Fruit fly (Drosophila melanogaster) whole organism, wandering third instar larva: ENCODE data around the gene CG17549.
A peak's percentile ranks its signal among the peaks of the same experiment; 100 is the strongest.

Experiments
- Abd-B ChIP-seq: fragments of >200 bp; optimal IDR thresholded peaks from 2 replicates; lab custom pipeline; 2017; ENCODE audit warnings: missing biosample characterization, missing genetic modification characterization
- CG9705 ChIP-seq: fragments of 200-800 bp; sonication (Bioruptor generic); optimal IDR thresholded peaks from 2 replicates; lab custom pipeline; 2018; ENCODE audit warnings: missing biosample characterization, mild to moderate bottlenecking, missing genetic modification characterization
- CrebA ChIP-seq: fragments of 200-800 bp; sonication (Bioruptor generic); optimal IDR thresholded peaks from 2 replicates; lab custom pipeline; 2016; ENCODE audit warnings: missing biosample characterization, mild to moderate bottlenecking, missing genetic modification characterization, borderline replicate concordance
- Dfd ChIP-seq: fragments of >200 bp; optimal IDR thresholded peaks from 2 replicates; lab custom pipeline; 2017; ENCODE audit warnings: missing biosample characterization, missing genetic modification characterization
- Dif ChIP-seq: fragments of 200-275, 200-300 bp; sonication (Bioruptor generic); optimal IDR thresholded peaks from 2 replicates; lab custom pipeline; 2018; ENCODE audit warnings: missing biosample characterization, missing genetic modification characterization; ENCODE audit not compliant: partially characterized antibody
- GATAd ChIP-seq: sonication (Bioruptor generic); optimal IDR thresholded peaks from 2 replicates; lab custom pipeline; 2016; ENCODE audit warnings: missing biosample characterization, missing genetic modification characterization
- HLH106 ChIP-seq: fragments of 200-800 bp; optimal IDR thresholded peaks from 3 replicates; lab custom pipeline; 2019; ENCODE audit warnings: missing biosample characterization, mild to moderate bottlenecking, missing genetic modification characterization, moderate library complexity
- Hnf4 ChIP-seq: fragments of 200-800 bp; sonication (Bioruptor generic); optimal IDR thresholded peaks from 2 replicates; lab custom pipeline; 2016; ENCODE audit warnings: missing biosample characterization, mild to moderate bottlenecking, missing genetic modification characterization
- Hr78 ChIP-seq: fragments of >200 bp; optimal IDR thresholded peaks from 2 replicates; lab custom pipeline; 2017; ENCODE audit warnings: missing biosample characterization, missing genetic modification characterization
- Hr83 ChIP-seq: fragments of 200-300 bp; sonication (Bioruptor generic); optimal IDR thresholded peaks from 2 replicates; lab custom pipeline; 2016; ENCODE audit warnings: missing biosample characterization, mild to moderate bottlenecking, missing genetic modification characterization, moderate library complexity; ENCODE audit not compliant: poor library complexity, severe bottlenecking
- Jra ChIP-seq: sonication (Bioruptor generic); optimal IDR thresholded peaks from 2 replicates; lab custom pipeline; 2016; ENCODE audit warnings: missing biosample characterization, missing genetic modification characterization
- Mio ChIP-seq: sonication (Bioruptor generic); optimal IDR thresholded peaks from 2 replicates; lab custom pipeline; 2016; ENCODE audit warnings: missing biosample characterization, missing genetic modification characterization
- Myc ChIP-seq: fragments of >200 bp; optimal IDR thresholded peaks from 2 replicates; lab custom pipeline; 2017
- N ChIP-seq: fragments of >200 bp; optimal IDR thresholded peaks from 2 replicates; lab custom pipeline; 2018; ENCODE audit warnings: missing biosample characterization, missing external identifiers, missing genetic modification characterization
- OdsH ChIP-seq: fragments of 200-800 bp; sonication (Bioruptor generic); optimal IDR thresholded peaks from 2 replicates; lab custom pipeline; 2016; ENCODE audit warnings: missing biosample characterization, mild to moderate bottlenecking, missing genetic modification characterization
- Rel ChIP-seq, 2 experiments: fragments of 200-800 bp; sonication (Bioruptor generic) in 1 of 2; optimal IDR thresholded peaks; 2 replicates in 1 of 2; 3 replicates in 1 of 2; lab custom pipeline; 2016 to 2019; ENCODE audit warnings: mild to moderate bottlenecking in 2 of 2, missing biosample characterization in 2 of 2, missing genetic modification characterization in 2 of 2, moderate library complexity in 1 of 2
- Vsx2 ChIP-seq: fragments of 200-300, 225-300 bp; sonication (Bioruptor generic); optimal IDR thresholded peaks from 2 replicates; lab custom pipeline; 2018; ENCODE audit warnings: missing biosample characterization, missing genetic modification characterization; ENCODE audit not compliant: partially characterized antibody
- br ChIP-seq: fragments of 200-800 bp; sonication (Bioruptor generic); optimal IDR thresholded peaks from 2 replicates; lab custom pipeline; 2016; ENCODE audit warnings: missing biosample characterization, missing genetic modification characterization
- brk ChIP-seq: fragments of 200-800 bp; sonication (Bioruptor generic); optimal IDR thresholded peaks from 2 replicates; lab custom pipeline; 2016; ENCODE audit warnings: missing biosample characterization, mild to moderate bottlenecking, missing genetic modification characterization
- dl ChIP-seq, 2 experiments: fragments of 175-275, 200-275 bp in 1 of 2; fragments of 200-275 bp in 1 of 2; sonication (Bioruptor generic); optimal IDR thresholded peaks; lab custom pipeline; 2018; ENCODE audit warnings: mild to moderate bottlenecking in 2 of 2, missing biosample characterization in 2 of 2, missing genetic modification characterization in 2 of 2, moderate library complexity in 2 of 2; ENCODE audit not compliant: partially characterized antibody in 2 of 2, insufficient read depth in 1 of 2
- dmrt93B ChIP-seq: fragments of 200-800 bp; sonication (Bioruptor generic); optimal IDR thresholded peaks from 2 replicates; lab custom pipeline; 2018; ENCODE audit warnings: missing biosample characterization, mild to moderate bottlenecking, missing genetic modification characterization
- dsf ChIP-seq: sonication (Bioruptor generic); optimal IDR thresholded peaks from 2 replicates; lab custom pipeline; 2016; ENCODE audit warnings: missing biosample characterization, missing genetic modification characterization, borderline replicate concordance
- ey ChIP-seq: fragments of 200-800 bp; sonication (Bioruptor generic); optimal IDR thresholded peaks from 2 replicates; lab custom pipeline; 2016; ENCODE audit warnings: missing biosample characterization, missing genetic modification characterization
- foxo ChIP-seq, 2 experiments: fragments of 200-800 bp; sonication (Bioruptor generic); optimal IDR thresholded peaks; 2 replicates in 1 of 2; 3 replicates in 1 of 2; lab custom pipeline; 2016 to 2017; ENCODE audit warnings: missing biosample characterization in 2 of 2, missing genetic modification characterization in 2 of 2
- fru ChIP-seq: fragments of 200-800 bp; sonication (Bioruptor generic); optimal IDR thresholded peaks from 3 replicates; lab custom pipeline; 2016; ENCODE audit warnings: missing biosample characterization, mild to moderate bottlenecking, missing genetic modification characterization
- h ChIP-seq: fragments of 200-800 bp; sonication (Bioruptor generic); optimal IDR thresholded peaks from 3 replicates; lab custom pipeline; 2016; ENCODE audit warnings: missing biosample characterization, mild to moderate bottlenecking, missing genetic modification characterization
- jim ChIP-seq: fragments of 175-275, 200-325 bp; sonication (Bioruptor generic); optimal IDR thresholded peaks from 2 replicates; lab custom pipeline; 2016; ENCODE audit warnings: missing biosample characterization, mild to moderate bottlenecking, missing genetic modification characterization
- lola ChIP-seq: fragments of >200 bp; optimal IDR thresholded peaks from 2 replicates; lab custom pipeline; 2017; ENCODE audit warnings: missing biosample characterization, missing genetic modification characterization
- pan ChIP-seq: fragments of >200 bp; optimal IDR thresholded peaks from 2 replicates; lab custom pipeline; 2017
- psq ChIP-seq: fragments of 200-800 bp; sonication (Bioruptor generic); optimal IDR thresholded peaks from 3 replicates; lab custom pipeline; 2017; ENCODE audit warnings: missing biosample characterization, mild to moderate bottlenecking, missing genetic modification characterization, moderate library complexity
- rgr ChIP-seq: fragments of 200-800 bp; sonication (Bioruptor generic); optimal IDR thresholded peaks from 3 replicates; lab custom pipeline; 2016; ENCODE audit warnings: missing biosample characterization, mild to moderate bottlenecking, missing genetic modification characterization
- sage ChIP-seq: fragments of 200-800 bp; sonication (Bioruptor generic); optimal IDR thresholded peaks from 2 replicates; lab custom pipeline; 2016; ENCODE audit warnings: missing biosample characterization, mild to moderate bottlenecking, missing genetic modification characterization
- sv ChIP-seq: fragments of 200-800 bp; sonication (Bioruptor generic); optimal IDR thresholded peaks from 3 replicates; lab custom pipeline; 2016; ENCODE audit warnings: missing biosample characterization, missing genetic modification characterization
- tai ChIP-seq: sonication (Bioruptor generic); optimal IDR thresholded peaks from 2 replicates; lab custom pipeline; 2016; ENCODE audit warnings: missing biosample characterization, missing genetic modification characterization
- usp ChIP-seq: fragments of >200 bp; optimal IDR thresholded peaks from 2 replicates; lab custom pipeline; 2017; ENCODE audit warnings: missing biosample characterization, missing genetic modification characterization
- woc ChIP-seq: sonication (Bioruptor generic); optimal IDR thresholded peaks from 2 replicates; lab custom pipeline; 2016; ENCODE audit warnings: missing biosample characterization, mild to moderate bottlenecking, missing genetic modification characterization

CG17549 gene

dm6 chr2L:19422642-19423041, 32.8 kb upstream of the CG17549 start:
- no peak for TF ChIP-seq Jra (GFP tag; lab: Kevin White, UChicago)
- TF ChIP-seq usp (GFP tag; lab: Kevin White, UChicago), result no peak
- no peak for TF ChIP-seq Myc (lab: Kevin White, UChicago)
- no peak for TF ChIP-seq dsf (GFP tag; lab: Kevin White, UChicago)
- TF ChIP-seq dmrt93B, result no peak
- no peak for TF ChIP-seq Dfd
- TF ChIP-seq CG9705 (GFP tag; lab: Kevin White, UChicago), result no peak
- TF ChIP-seq jim (GFP tag; lab: Kevin White, UChicago), result no peak
- TF ChIP-seq ey (GFP tag; lab: Kevin White, UChicago), result no peak
- no peak for TF ChIP-seq HLH106 (tag; lab: Kevin White, UChicago)
- TF ChIP-seq brk (GFP tag; lab: Kevin White, UChicago), result no peak
- no peak for TF ChIP-seq dl (GFP tag; optimal IDR thresholded peaks at IDR 0.05; lab: Kevin White, UChicago; ENCODE audit: insufficient read depth in 1 of 2, partially characterized antibody in 2 of 2)
- TF ChIP-seq h, result no peak
- TF ChIP-seq OdsH (GFP tag; lab: Kevin White, UChicago), result no peak

DNA sequence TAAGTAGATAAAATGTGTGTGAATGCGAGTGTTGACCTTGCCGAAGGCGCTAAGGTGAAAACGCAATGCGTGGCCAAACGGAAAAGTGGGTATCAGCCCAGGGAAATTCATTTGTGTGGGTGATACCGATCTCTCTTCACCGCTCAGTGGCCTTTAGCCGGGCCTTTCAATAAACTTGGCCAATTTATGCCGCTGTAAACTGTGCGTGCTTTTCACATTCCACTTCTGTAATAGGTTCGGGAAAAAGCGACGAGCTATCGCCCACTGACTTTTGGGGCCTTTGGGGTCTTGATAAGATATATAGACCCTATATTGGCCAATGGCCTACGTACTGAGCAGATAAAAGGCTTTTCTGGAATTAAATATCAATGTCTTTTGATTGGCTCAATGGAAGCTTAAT, 31.7 kb upstream of the CG17549 start:
- TF ChIP-seq Rel (GFP tag; optimal IDR thresholded peaks at IDR 0.05; lab: Kevin White, UChicago) (no peak), Rel (tag; optimal IDR thresholded peaks at IDR 0.05; lab: Kevin White, UChicago) (no peak), jim (GFP tag; lab: Kevin White, UChicago) (no peak), ey (GFP tag; lab: Kevin White, UChicago) (no peak), Dif (no peak), Hr83 (GFP tag; lab: Kevin White, UChicago) (no peak), Jra (GFP tag; lab: Kevin White, UChicago) (no peak), Hnf4 (no peak), h (no peak)

DNA sequence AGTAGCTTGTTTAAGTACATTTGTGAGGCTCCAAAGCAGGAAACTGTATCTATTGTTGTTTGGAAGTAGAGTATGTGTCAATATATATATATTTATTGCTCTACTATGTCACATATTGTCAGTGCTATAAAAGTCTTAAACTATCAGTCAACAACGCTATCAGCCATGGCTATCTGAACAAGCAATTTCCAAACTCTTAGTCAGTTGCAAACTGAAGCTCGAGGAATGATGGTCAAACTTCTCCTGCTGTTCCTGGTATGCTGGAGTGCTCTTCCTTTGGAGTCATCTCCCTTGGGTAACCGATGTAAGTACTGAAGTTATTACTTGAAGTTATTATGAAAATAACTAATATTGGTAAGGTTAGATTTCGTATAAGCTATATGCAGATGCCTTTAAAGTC, 29.0 kb upstream of the CG17549 start, which contains the start of gene lectin-37Db:
TSS of gene lectin-37Db (plus strand) at position 204 of the 400 bp plus-strand sequence.
- TF ChIP-seq tai (no peak), Dfd (no peak)

- TF ChIP-seq pan (lab: Kevin White, UChicago), result no peak
- TF ChIP-seq CG9705 (GFP tag; lab: Kevin White, UChicago), result no peak
- no peak for TF ChIP-seq Hr78 (GFP tag; lab: Kevin White, UChicago)
- TF ChIP-seq Vsx2, result no peak
- TF ChIP-seq dsf (GFP tag; lab: Kevin White, UChicago), result no peak
- no peak for TF ChIP-seq rgr (GFP tag; lab: Kevin White, UChicago)
- TF ChIP-seq lola (GFP tag; lab: Kevin White, UChicago), result no peak
- TF ChIP-seq Mio (GFP tag; lab: Kevin White, UChicago), result no peak
- no peak for TF ChIP-seq dl (GFP tag; optimal IDR thresholded peaks at IDR 0.05; lab: Kevin White, UChicago; ENCODE audit: insufficient read depth in 1 of 2, partially characterized antibody in 2 of 2)
- no peak for TF ChIP-seq ey (GFP tag; lab: Kevin White, UChicago)
- TF ChIP-seq fru (GFP tag; lab: Kevin White, UChicago), result no peak
Measured at dm6 chr2L:19418017-19418416, 28.1 kb upstream of the CG17549 start, which contains the start of gene lectin-37Da. Gene lectin-37Da (plus strand): TSS chr2L:19418317.

DNA sequence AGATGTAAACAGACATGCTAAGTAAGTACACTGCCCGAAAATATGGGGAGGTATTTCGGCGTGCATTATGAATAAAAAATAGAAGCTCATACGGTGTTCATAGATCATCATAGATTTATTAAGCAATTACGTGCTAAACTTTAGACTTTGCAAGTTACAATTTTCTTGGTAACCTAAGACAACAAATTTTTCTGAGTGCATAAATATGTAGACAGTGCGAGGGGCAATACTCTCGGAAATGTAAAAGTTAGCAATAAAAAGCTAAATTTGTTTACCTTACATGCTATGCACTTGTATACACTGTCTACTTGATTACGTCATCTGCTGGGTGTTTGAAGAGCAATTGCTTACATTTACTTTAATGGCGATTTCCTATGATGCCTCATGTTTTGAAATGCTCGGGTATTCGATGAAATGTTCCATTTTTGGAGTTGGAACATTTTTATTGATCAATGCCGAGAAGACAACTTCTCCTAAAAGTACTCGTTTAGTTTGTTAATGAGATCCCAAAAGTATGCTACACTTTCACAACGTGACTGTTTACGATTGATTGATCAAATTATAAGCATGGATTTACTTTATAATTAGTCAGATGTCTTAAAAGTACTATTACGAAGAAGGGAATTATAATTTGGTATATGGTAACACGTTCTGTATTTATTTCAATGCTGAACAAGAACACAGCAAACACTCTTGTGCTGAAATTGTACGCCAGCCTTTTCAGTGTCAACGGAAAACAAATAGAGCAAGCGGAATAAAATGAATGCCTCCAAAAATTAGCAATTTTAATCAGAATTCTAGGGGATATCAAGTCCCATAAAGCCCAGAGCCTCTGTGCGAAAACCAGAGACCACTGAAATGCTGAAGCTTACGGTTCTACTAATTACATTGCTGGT, 27.0 kb upstream of the CG17549 start, which contains the start of gene Lectin-galC1:
TSS of gene Lectin-galC1 (plus strand) at position 846 of the 896 bp plus-strand sequence.
- TF ChIP-seq Abd-B (GFP tag; lab: Kevin White, UChicago), result no peak
- TF ChIP-seq psq (GFP tag; lab: Kevin White, UChicago), result no peak
- no peak for TF ChIP-seq GATAd (GFP tag; lab: Kevin White, UChicago)
- TF ChIP-seq dsf (GFP tag; lab: Kevin White, UChicago), result no peak
- TF ChIP-seq Dif, result no peak
- TF ChIP-seq jim (GFP tag; lab: Kevin White, UChicago), result no peak
- TF ChIP-seq woc, result no peak
- TF ChIP-seq sv (GFP tag; lab: Kevin White, UChicago), result peak; percentile 84
- no peak for TF ChIP-seq br (GFP tag; lab: Kevin White, UChicago)
- TF ChIP-seq OdsH (GFP tag; lab: Kevin White, UChicago), result no peak
- no peak for TF ChIP-seq tai
- TF ChIP-seq Dfd, result no peak
- TF ChIP-seq HLH106 (tag; lab: Kevin White, UChicago), result no peak
- no peak for TF ChIP-seq lola (GFP tag; lab: Kevin White, UChicago)
- TF ChIP-seq sage, result no peak
- TF ChIP-seq pan (lab: Kevin White, UChicago), result no peak
- no peak for TF ChIP-seq usp (GFP tag; lab: Kevin White, UChicago)
- TF ChIP-seq Hr78 (GFP tag; lab: Kevin White, UChicago), result no peak
- TF ChIP-seq N (GFP tag; lab: Kevin White, UChicago), result peak; percentile 77
- peak; percentile 15 for TF ChIP-seq h
- no peak for TF ChIP-seq Hnf4
- TF ChIP-seq foxo (GFP tag; optimal IDR thresholded peaks at IDR 0.05; lab: Kevin White, UChicago), result peak in 1 of 2 experiments; percentile 25
- TF ChIP-seq dl (GFP tag; optimal IDR thresholded peaks at IDR 0.05; lab: Kevin White, UChicago; ENCODE audit: insufficient read depth in 1 of 2, partially characterized antibody in 2 of 2), result no peak
- no peak for TF ChIP-seq Rel (GFP tag; optimal IDR thresholded peaks at IDR 0.05; lab: Kevin White, UChicago)
- TF ChIP-seq Rel (tag; optimal IDR thresholded peaks at IDR 0.05; lab: Kevin White, UChicago), result no peak
- TF ChIP-seq Hr83 (GFP tag; lab: Kevin White, UChicago), result no peak
- TF ChIP-seq CG9705 (GFP tag; lab: Kevin White, UChicago), result no peak
- no peak for TF ChIP-seq brk (GFP tag; lab: Kevin White, UChicago)
- TF ChIP-seq CrebA (GFP tag; lab: Kevin White, UChicago), result no peak
